Worm (Caenorhabditis elegans) whole organism, L2 larva: ENCODE measurements around the gene C37C3.1.

Experiments used
- C34F6.9 ChIP-seq: fragments of 150-350 bp; optimal IDR thresholded peaks from 2 replicates; lab custom pipeline; 2014; ENCODE audit warnings: missing biosample characterization, missing genetic modification characterization
- F13H6.1 ChIP-seq: sonication (generic microtip); optimal IDR thresholded peaks from 2 replicates; lab custom pipeline; 2016; ENCODE audit warnings: missing genetic modification characterization, missing compliant biosample characterization
- R02D3.7 ChIP-seq: fragments of 150-350 bp; optimal IDR thresholded peaks from 2 replicates; lab custom pipeline; 2014; ENCODE audit warnings: missing biosample characterization, missing genetic modification characterization
- Y55F3AM.14 ChIP-seq: fragments of 200-800 bp; sonication (Bioruptor generic); optimal IDR thresholded peaks from 2 replicates; lab custom pipeline; 2018; ENCODE audit warnings: mild to moderate bottlenecking, missing genetic modification characterization, missing compliant biosample characterization
- ZK546.5 ChIP-seq: sonication (generic microtip); optimal IDR thresholded peaks from 2 replicates; lab custom pipeline; 2017; ENCODE audit warnings: missing biosample characterization, missing genetic modification characterization
- alr-1 ChIP-seq: fragments of 150-350 bp; optimal IDR thresholded peaks from 2 replicates; lab custom pipeline; 2014; ENCODE audit warnings: missing biosample characterization, missing genetic modification characterization
- ama-1 ChIP-seq: fragments of 150-350 bp; optimal IDR thresholded peaks from 2 replicates; lab custom pipeline; 2018; ENCODE audit warnings: inconsistent platforms
- blmp-1 ChIP-seq: sonication (generic microtip); optimal IDR thresholded peaks from 2 replicates; lab custom pipeline; 2017; ENCODE audit warnings: missing genetic modification characterization, mild to moderate bottlenecking, missing compliant biosample characterization, antibody characterized with exemption, moderate library complexity; ENCODE audit not compliant: insufficient read depth
- ceh-82 ChIP-seq: fragments of 150-350 bp; optimal IDR thresholded peaks from 2 replicates; lab custom pipeline; 2014; ENCODE audit warnings: missing biosample characterization, missing genetic modification characterization
- crh-2 ChIP-seq: sonication (generic microtip); optimal IDR thresholded peaks from 2 replicates; lab custom pipeline; 2017; ENCODE audit warnings: missing biosample characterization, missing genetic modification characterization
- egl-27 ChIP-seq: sonication (generic microtip); optimal IDR thresholded peaks from 3 replicates; lab custom pipeline; 2017; ENCODE audit warnings: missing biosample characterization, missing genetic modification reagents, missing genetic modification characterization
- elt-1 ChIP-seq: fragments of 150-350 bp; optimal IDR thresholded peaks from 2 replicates; lab custom pipeline; 2014; ENCODE audit warnings: missing biosample characterization, missing genetic modification characterization
- fos-1 ChIP-seq: fragments of 150-350 bp; optimal IDR thresholded peaks from 2 replicates; lab custom pipeline; 2014; ENCODE audit warnings: missing biosample characterization, missing genetic modification characterization
- gmeb-1 ChIP-seq: fragments of 150-350 bp; optimal IDR thresholded peaks from 2 replicates; lab custom pipeline; 2014; ENCODE audit warnings: missing biosample characterization, missing genetic modification characterization
- lin-11 ChIP-seq: fragments of 150-350 bp; sonication (generic microtip); optimal IDR thresholded peaks from 2 replicates; lab custom pipeline; 2014; ENCODE audit warnings: missing biosample characterization, missing genetic modification characterization, inconsistent platforms, mixed read lengths
- lin-13 ChIP-seq: fragments of 150-350 bp; optimal IDR thresholded peaks from 2 replicates; lab custom pipeline; 2014; ENCODE audit warnings: missing biosample characterization, missing genetic modification reagents, missing genetic modification characterization
- lin-39 ChIP-seq: fragments of 150-350 bp; optimal IDR thresholded peaks from 2 replicates; lab custom pipeline; 2014; ENCODE audit warnings: missing biosample characterization, missing genetic modification reagents, missing genetic modification characterization
- mbf-1 ChIP-seq: sonication (generic microtip); optimal IDR thresholded peaks from 2 replicates; lab custom pipeline; 2017; ENCODE audit warnings: missing biosample characterization, missing genetic modification characterization
- mdl-1 ChIP-seq, 2 experiments: fragments of 150-350 bp in 1 of 2; sonication (generic microtip) in 1 of 2; optimal IDR thresholded peaks; 2 replicates each; lab custom pipeline; 2017; ENCODE audit warnings: missing biosample characterization in 2 of 2, missing genetic modification characterization in 2 of 2
- nhr-10 ChIP-seq: sonication (generic microtip); optimal IDR thresholded peaks from 2 replicates; lab custom pipeline; 2017; ENCODE audit warnings: missing biosample characterization, missing genetic modification characterization
- nhr-11 ChIP-seq: fragments of 150-350 bp; optimal IDR thresholded peaks from 2 replicates; lab custom pipeline; 2014; ENCODE audit warnings: missing biosample characterization, missing genetic modification characterization
- nhr-12 ChIP-seq: fragments of 150-350 bp; optimal IDR thresholded peaks from 2 replicates; lab custom pipeline; 2014; ENCODE audit warnings: missing biosample characterization, missing genetic modification characterization
- nhr-129 ChIP-seq: fragments of 150-350 bp; optimal IDR thresholded peaks from 2 replicates; lab custom pipeline; 2014; ENCODE audit warnings: missing biosample characterization, missing genetic modification characterization
- nhr-21 ChIP-seq: fragments of 150-350 bp; optimal IDR thresholded peaks from 2 replicates; lab custom pipeline; 2014; ENCODE audit warnings: missing biosample characterization, missing genetic modification characterization
- nhr-23 ChIP-seq: fragments of 150-350 bp; optimal IDR thresholded peaks from 2 replicates; lab custom pipeline; 2014; ENCODE audit warnings: missing biosample characterization, missing genetic modification reagents, missing genetic modification characterization
- nhr-25 ChIP-seq: fragments of 150-350 bp; sonication (generic microtip); optimal IDR thresholded peaks from 3 replicates; lab custom pipeline; 2014; ENCODE audit warnings: missing biosample characterization, missing genetic modification characterization
- nhr-6 ChIP-seq: fragments of 150-350 bp; optimal IDR thresholded peaks from 2 replicates; lab custom pipeline; 2014; ENCODE audit warnings: missing biosample characterization, missing genetic modification characterization
- sem-4 ChIP-seq: fragments of 150-350 bp; optimal IDR thresholded peaks from 2 replicates; lab custom pipeline; 2014; ENCODE audit warnings: missing biosample characterization, missing genetic modification reagents, missing genetic modification characterization
- skn-1 ChIP-seq: sonication (generic microtip); optimal IDR thresholded peaks from 2 replicates; lab custom pipeline; 2017; ENCODE audit warnings: missing biosample characterization, missing genetic modification characterization
- sma-3 ChIP-seq: sonication (generic microtip); optimal IDR thresholded peaks from 2 replicates; lab custom pipeline; 2016; ENCODE audit warnings: missing genetic modification reagents, missing genetic modification characterization, missing compliant biosample characterization
- sma-9 ChIP-seq, 2 experiments: fragments of 150-350 bp in 1 of 2; sonication (generic microtip) in 1 of 2; optimal IDR thresholded peaks; 2 replicates each; lab custom pipeline; 2014 to 2016; ENCODE audit warnings: missing genetic modification characterization in 2 of 2, mild to moderate bottlenecking in 1 of 2, missing biosample characterization in 1 of 2, missing compliant biosample characterization in 1 of 2, missing genetic modification reagents in 1 of 2, moderate library complexity in 1 of 2
- unc-55 ChIP-seq: fragments of 150-350 bp; sonication (generic microtip); optimal IDR thresholded peaks from 3 replicates; lab custom pipeline; 2014; ENCODE audit warnings: missing biosample characterization, missing genetic modification reagents, missing genetic modification characterization
- unc-62 ChIP-seq: fragments of 150-350 bp; optimal IDR thresholded peaks from 2 replicates; lab custom pipeline; 2014; ENCODE audit warnings: missing biosample characterization, missing genetic modification reagents, missing genetic modification characterization
- ztf-11 ChIP-seq: sonication (generic microtip); optimal IDR thresholded peaks from 2 replicates; lab custom pipeline; 2017; ENCODE audit warnings: missing biosample characterization, missing genetic modification characterization
- ztf-4 ChIP-seq: fragments of 150-350 bp; optimal IDR thresholded peaks from 2 replicates; lab custom pipeline; 2014; ENCODE audit warnings: missing biosample characterization, missing genetic modification characterization

C37C3.1 gene

ce11 chrV:7857931-7858330 lies at the start of gene C37C3.1:
C37C3.1 (plus strand) TSS chrV:7857963.
- peak; percentile 23 for TF ChIP-seq crh-2
- peak; percentile 8 for TF ChIP-seq ama-1 (lab: Kevin White, UChicago)
- TF ChIP-seq unc-62 (GFP tag; lab: Kevin White, UChicago) = no peak
- no peak for TF ChIP-seq skn-1 (tag; lab: Kevin White, UChicago)
- peak; percentile 3 for TF ChIP-seq nhr-25
- peak; percentile 5 for TF ChIP-seq sma-9 (GFP tag; optimal IDR thresholded peaks at IDR 0.05; lab: Kevin White, UChicago)
- TF ChIP-seq sma-9 (tag; optimal IDR thresholded peaks at IDR 0.05; lab: Kevin White, UChicago) = no peak
- TF ChIP-seq unc-55 (GFP tag; lab: Kevin White, UChicago) = no peak
- TF ChIP-seq blmp-1 (tag; lab: Kevin White, UChicago) = no peak
- peak; percentile 40 for TF ChIP-seq nhr-21 (tag; lab: Kevin White, UChicago)
- peak; percentile 37 for TF ChIP-seq sma-3 (GFP tag; lab: Kevin White, UChicago)
- no peak for TF ChIP-seq lin-11 (tag; lab: Kevin White, UChicago)
- no peak for TF ChIP-seq ceh-82 (tag; lab: Kevin White, UChicago)

ce11 chrV:7808444-7808843 lies 49.3 kb upstream of the C37C3.1 start:
- no peak for TF ChIP-seq nhr-11 (tag; lab: Kevin White, UChicago)

- peak; percentile 65 for TF ChIP-seq fos-1 (tag; lab: Kevin White, UChicago)
- TF ChIP-seq nhr-129 (tag; lab: Kevin White, UChicago) = peak; percentile 12
- TF ChIP-seq crh-2 = peak; percentile 19
- TF ChIP-seq sma-9 (GFP tag; optimal IDR thresholded peaks at IDR 0.05; lab: Kevin White, UChicago) = peak; percentile 47
- TF ChIP-seq sma-9 (tag; optimal IDR thresholded peaks at IDR 0.05; lab: Kevin White, UChicago) = no peak
- TF ChIP-seq ceh-82 (tag; lab: Kevin White, UChicago) = no peak
Observed at ce11 chrV:7809320-7810256, 48.2 kb upstream of the C37C3.1 start, which contains the start of gene ZK742.3. ZK742.3 (minus strand) TSS chrV:7809912.

ce11 chrV:7810591-7810990 lies 47.2 kb upstream of the C37C3.1 start:
- TF ChIP-seq R02D3.7 (tag; lab: Kevin White, UChicago) (no peak), mdl-1 (tag; optimal IDR thresholded peaks at IDR 0.05; lab: Kevin White, UChicago) (no peak), ZK546.5 (tag; lab: Kevin White, UChicago) (no peak), lin-13 (GFP tag; lab: Kevin White, UChicago) (no peak), lin-39 (no peak), ztf-4 (tag; lab: Kevin White, UChicago) (no peak), ceh-82 (tag; lab: Kevin White, UChicago) (no peak)
- TF ChIP-seq, all 48 proteins: peak for 0

ce11 chrV:7811758-7812157 lies 46.0 kb upstream of the C37C3.1 start, which contains the start of gene ZK742.4:
ZK742.4 (minus strand) TSS chrV:7811792.
- TF ChIP-seq gmeb-1 (tag; lab: Kevin White, UChicago) (no peak), mdl-1 (tag; optimal IDR thresholded peaks at IDR 0.05; lab: Kevin White, UChicago) (no peak), ama-1 (lab: Kevin White, UChicago) (no peak), sma-9 (GFP tag; optimal IDR thresholded peaks at IDR 0.05; lab: Kevin White, UChicago) (peak; percentile 24), sma-9 (tag; optimal IDR thresholded peaks at IDR 0.05; lab: Kevin White, UChicago) (no peak), nhr-25 (no peak)

- TF ChIP-seq nhr-10 (tag; lab: Kevin White, UChicago) = no peak
- no peak for TF ChIP-seq elt-1 (tag; lab: Kevin White, UChicago)
- no peak for TF ChIP-seq nhr-6 (tag; lab: Kevin White, UChicago)
- no peak for TF ChIP-seq ztf-4 (tag; lab: Kevin White, UChicago)
- TF ChIP-seq, all 48 proteins: peak for 0
Observed at ce11 chrV:7814601-7815000, 43.2 kb upstream of the C37C3.1 start, which contains the start of gene ZK742.6. ZK742.6 (minus strand) TSS chrV:7814942.

ce11 chrV:7816486-7816885 lies 41.3 kb upstream of the C37C3.1 start:
- TF ChIP-seq ama-1 (lab: Kevin White, UChicago) = no peak
- TF ChIP-seq Y55F3AM.14 (GFP tag; lab: Kevin White, UChicago) = no peak
- no peak for TF ChIP-seq R02D3.7 (tag; lab: Kevin White, UChicago)
- no peak for TF ChIP-seq nhr-129 (tag; lab: Kevin White, UChicago)
- no peak for TF ChIP-seq C34F6.9 (tag; lab: Kevin White, UChicago)
- TF ChIP-seq elt-1 (tag; lab: Kevin White, UChicago) = no peak
- no peak for TF ChIP-seq sem-4 (tag; lab: Kevin White, UChicago)
- no peak for TF ChIP-seq fos-1 (tag; lab: Kevin White, UChicago)
- TF ChIP-seq nhr-12 (tag; lab: Kevin White, UChicago) = no peak
- TF ChIP-seq ceh-82 (tag; lab: Kevin White, UChicago) = no peak
- no peak for TF ChIP-seq mdl-1 (tag; optimal IDR thresholded peaks at IDR 0.05; lab: Kevin White, UChicago)
- TF ChIP-seq unc-62 (GFP tag; lab: Kevin White, UChicago) = no peak
- TF ChIP-seq nhr-23 = no peak
- TF ChIP-seq lin-11 (tag; lab: Kevin White, UChicago) = no peak
- TF ChIP-seq alr-1 (tag; lab: Kevin White, UChicago) = no peak
- TF ChIP-seq ztf-11 (tag; lab: Kevin White, UChicago) = no peak
- no peak for TF ChIP-seq egl-27 (tag; lab: Kevin White, UChicago)
- TF ChIP-seq mbf-1 (tag; lab: Kevin White, UChicago) = no peak
- no peak for TF ChIP-seq F13H6.1 (tag; lab: Kevin White, UChicago)
